Fruit fly (Drosophila melanogaster) whole organism, embryonic: ENCODE data around the gene wisp.

Experiments
- Antp ChIP-seq: fragments of 200-800 bp; sonication (Bioruptor generic); optimal IDR thresholded peaks from 3 replicates; lab custom pipeline; 2016; ENCODE audit warnings: missing biosample characterization, missing genetic modification characterization
- CG13287 ChIP-seq: fragments of 200-800 bp; sonication (Bioruptor generic); IDR thresholded peaks from 2 replicates; pipeline ENCODE4 v1.3.6; 2022; ENCODE audit warnings: missing biosample characterization, missing genetic modification characterization; ENCODE audit not compliant: partially characterized antibody
- CG16815 ChIP-seq: fragments of 200-800 bp; sonication (Bioruptor generic); optimal IDR thresholded peaks from 3 replicates; lab custom pipeline; 2017; ENCODE audit warnings: missing biosample characterization, mild to moderate bottlenecking, missing genetic modification characterization
- CG17328 ChIP-seq: fragments of 200-800 bp; sonication (Bioruptor generic); IDR thresholded peaks from 2 replicates; pipeline ENCODE4 v1.3.6; 2022; ENCODE audit warnings: missing biosample characterization, missing genetic modification characterization
- CG18011 ChIP-seq: fragments of 200-800 bp; sonication (Bioruptor generic); optimal IDR thresholded peaks from 2 replicates; lab custom pipeline; 2017; ENCODE audit warnings: missing biosample characterization, missing genetic modification characterization, mild to moderate bottlenecking, moderate library complexity, missing genotype
- CG18476 ChIP-seq: fragments of 200-800 bp; sonication (Bioruptor generic); optimal IDR thresholded peaks from 2 replicates; lab custom pipeline; 2016; ENCODE audit warnings: missing biosample characterization, mild to moderate bottlenecking, missing genetic modification characterization
- CG2202 ChIP-seq: fragments of 200-800 bp; sonication (Bioruptor generic); optimal IDR thresholded peaks from 2 replicates; lab custom pipeline; 2018; ENCODE audit warnings: missing biosample characterization, mild to moderate bottlenecking, missing genetic modification characterization
- CG31388 ChIP-seq: fragments of 200-800 bp; sonication (Bioruptor generic); optimal IDR thresholded peaks from 2 replicates; lab custom pipeline; 2016; ENCODE audit warnings: missing biosample characterization, missing genetic modification characterization
- CG32772 ChIP-seq: fragments of 200-800 bp; sonication (Bioruptor generic); IDR thresholded peaks from 2 replicates; pipeline ENCODE4 v1.3.6; 2022; ENCODE audit warnings: missing biosample characterization, missing genetic modification characterization
- CG3407 ChIP-seq: fragments of 200-800 bp; sonication (Bioruptor generic); optimal IDR thresholded peaks from 2 replicates; lab custom pipeline; 2018; ENCODE audit warnings: missing biosample characterization, mild to moderate bottlenecking, missing genetic modification characterization
- CG5953 ChIP-seq: fragments of 200-800 bp; sonication (Bioruptor generic); IDR thresholded peaks from 2 replicates; pipeline ENCODE4 v1.3.6; 2022; ENCODE audit warnings: missing biosample characterization, missing genetic modification characterization
- CG6272 ChIP-seq: fragments of 200-800 bp; sonication (Bioruptor generic); IDR thresholded peaks from 2 replicates; pipeline ENCODE4 v1.3.6; 2022; ENCODE audit warnings: missing biosample characterization, missing genetic modification characterization
- CG6689 ChIP-seq: fragments of 200-800 bp; sonication (Bioruptor generic); IDR thresholded peaks from 2 replicates; pipeline ENCODE4 v1.3.6; 2022; ENCODE audit warnings: missing biosample characterization, missing genetic modification characterization
- CG7357 ChIP-seq: fragments of 200-800 bp; sonication (Bioruptor generic); IDR thresholded peaks from 3 replicates; pipeline ENCODE4 v1.3.6; 2022; ENCODE audit warnings: missing biosample characterization, missing genetic modification characterization
- CG9727 ChIP-seq: fragments of 200-800 bp; sonication (Bioruptor generic); optimal IDR thresholded peaks from 3 replicates; lab custom pipeline; 2017; ENCODE audit warnings: missing biosample characterization, mild to moderate bottlenecking, missing genetic modification characterization
- Chrac-16 ChIP-seq: fragments of 200-800 bp; sonication (Bioruptor generic); optimal IDR thresholded peaks from 3 replicates; lab custom pipeline; 2016; ENCODE audit warnings: missing biosample characterization, missing genetic modification characterization
- D ChIP-seq, 2 experiments: fragments of 200-800 bp in 1 of 2; fragments of >200 bp in 1 of 2; sonication (Bioruptor generic) in 1 of 2; optimal IDR thresholded peaks; 2 replicates in 1 of 2; 3 replicates in 1 of 2; lab custom pipeline; 2017; ENCODE audit warnings: mild to moderate bottlenecking in 1 of 2, missing biosample characterization in 1 of 2, missing genetic modification characterization in 1 of 2, missing genetic modification reagents in 1 of 2
- Hmr ChIP-seq: fragments of 200-800 bp; sonication (Bioruptor generic); optimal IDR thresholded peaks from 3 replicates; lab custom pipeline; 2017; ENCODE audit warnings: mild to moderate bottlenecking, missing biosample characterization, missing genetic modification reagents, missing genetic modification characterization
- Jarid2 ChIP-seq: fragments of 200-800 bp; sonication (Bioruptor generic); optimal IDR thresholded peaks from 3 replicates; lab custom pipeline; 2017; ENCODE audit warnings: mild to moderate bottlenecking, missing biosample characterization, missing genetic modification reagents, missing genetic modification characterization
- Meics ChIP-seq: fragments of 200-800 bp; sonication (Bioruptor generic); optimal IDR thresholded peaks from 2 replicates; lab custom pipeline; 2017; ENCODE audit warnings: missing biosample characterization, mild to moderate bottlenecking, missing genetic modification characterization
- Myb ChIP-seq: fragments of 200-800 bp; sonication (Bioruptor generic); optimal IDR thresholded peaks from 2 replicates; lab custom pipeline; 2016; ENCODE audit warnings: missing biosample characterization, missing genetic modification characterization
- Poxn ChIP-seq: fragments of 200-800 bp; sonication (Bioruptor generic); IDR thresholded peaks from 2 replicates; pipeline ENCODE4 v1.3.6; 2022; ENCODE audit warnings: missing biosample characterization, missing genetic modification characterization
- Six4 ChIP-seq: fragments of 200-800 bp; sonication (Bioruptor generic); optimal IDR thresholded peaks from 2 replicates; lab custom pipeline; 2016; ENCODE audit warnings: missing biosample characterization, missing genetic modification characterization
- Ssrp ChIP-seq: fragments of 200-800 bp; sonication (Bioruptor generic); optimal IDR thresholded peaks from 2 replicates; lab custom pipeline; 2018; ENCODE audit warnings: missing biosample characterization, mild to moderate bottlenecking, missing genetic modification characterization, moderate library complexity
- Usf ChIP-seq: fragments of 200-800 bp; sonication (Bioruptor generic); optimal IDR thresholded peaks from 2 replicates; lab custom pipeline; 2017; ENCODE audit warnings: missing genotype, missing biosample characterization, missing genetic modification characterization
- aop ChIP-seq: fragments of 200-800 bp; sonication (Bioruptor generic); IDR thresholded peaks from 2 replicates; pipeline ENCODE4 v1.3.6; 2022; ENCODE audit warnings: missing biosample characterization, missing genetic modification characterization
- ara ChIP-seq: fragments of 200-800 bp; sonication (Bioruptor generic); IDR thresholded peaks from 2 replicates; pipeline ENCODE4 v1.3.6; 2022; ENCODE audit warnings: missing biosample characterization, missing genetic modification characterization
- ash1 ChIP-seq: fragments of 200-800 bp; sonication (Bioruptor generic); optimal IDR thresholded peaks from 2 replicates; lab custom pipeline; 2018; ENCODE audit warnings: missing biosample characterization, mild to moderate bottlenecking, missing genetic modification characterization
- cato ChIP-seq: fragments of 200-800 bp; sonication (Bioruptor generic); optimal IDR thresholded peaks from 2 replicates; lab custom pipeline; 2016; ENCODE audit warnings: missing biosample characterization, missing genetic modification characterization, borderline replicate concordance
- chif ChIP-seq, 2 experiments: fragments of 200-800 bp; sonication (Bioruptor generic); optimal IDR thresholded peaks; 3 replicates each; lab custom pipeline; 2016; ENCODE audit warnings: missing biosample characterization in 2 of 2, missing genetic modification characterization in 2 of 2
- ci ChIP-seq: fragments of 200-800 bp; sonication (Bioruptor generic); IDR thresholded peaks from 3 replicates; pipeline ENCODE4 v1.3.6; 2022; ENCODE audit warnings: missing biosample characterization, missing genetic modification characterization
- corto ChIP-seq: fragments of 200-800 bp; sonication (Bioruptor generic); optimal IDR thresholded peaks from 2 replicates; lab custom pipeline; 2016; ENCODE audit warnings: missing biosample characterization, mild to moderate bottlenecking, missing genetic modification characterization, moderate library complexity
- crc ChIP-seq: fragments of 200-800 bp; sonication (Bioruptor generic); optimal IDR thresholded peaks from 2 replicates; lab custom pipeline; 2016; ENCODE audit warnings: missing biosample characterization, missing genetic modification characterization
- dati ChIP-seq: fragments of 200-800 bp; sonication (Bioruptor generic); IDR thresholded peaks from 2 replicates; pipeline ENCODE4 v1.3.6; 2022; ENCODE audit warnings: missing biosample characterization, missing genetic modification characterization
- eyg ChIP-seq: fragments of 200-800 bp; sonication (Bioruptor generic); optimal IDR thresholded peaks from 3 replicates; lab custom pipeline; 2016; ENCODE audit warnings: missing biosample characterization, missing genetic modification characterization
- hth ChIP-seq: fragments of >200 bp; optimal IDR thresholded peaks from 2 replicates; lab custom pipeline; 2017; ENCODE audit warnings: inconsistent platforms
- kni ChIP-seq: fragments of 200-800 bp; sonication (Bioruptor generic); optimal IDR thresholded peaks from 3 replicates; lab custom pipeline; 2017; ENCODE audit warnings: mild to moderate bottlenecking, missing biosample characterization, missing genetic modification reagents, missing genetic modification characterization
- knrl ChIP-seq: fragments of 200-800 bp; sonication (Bioruptor generic); IDR thresholded peaks from 3 replicates; pipeline ENCODE4 v1.3.6; 2022; ENCODE audit warnings: missing biosample characterization, missing genetic modification characterization; ENCODE audit not compliant: partially characterized antibody
- lola ChIP-seq, 3 experiments: fragments of >200 bp in 2 of 3; fragments of 200-800 bp in 1 of 3; sonication (Bioruptor generic) in 1 of 3; optimal IDR thresholded peaks; 2 replicates each; lab custom pipeline; 2017 to 2019; ENCODE audit warnings: missing biosample characterization in 3 of 3, missing genetic modification characterization in 3 of 3, mild to moderate bottlenecking in 1 of 3, moderate library complexity in 1 of 3
- lov ChIP-seq, 2 experiments: fragments of 200-800 bp in 1 of 2; fragments of >200 bp in 1 of 2; sonication (Bioruptor generic) in 1 of 2; IDR thresholded peaks in 1 of 2; optimal IDR thresholded peaks in 1 of 2; 2 replicates in 1 of 2; 3 replicates in 1 of 2; pipeline versions ENCODE4 v1.3.6 to Lab custom; 2017 to 2022; ENCODE audit warnings: missing biosample characterization in 1 of 2, missing genetic modification characterization in 1 of 2
- onecut ChIP-seq: fragments of 200-800 bp; sonication (Bioruptor generic); IDR thresholded peaks from 2 replicates; pipeline ENCODE4 v1.3.6; 2022; ENCODE audit warnings: missing biosample characterization, missing genetic modification characterization
- peb ChIP-seq: fragments of 200-800 bp; sonication (Bioruptor generic); IDR thresholded peaks from 2 replicates; pipeline ENCODE4 v1.3.6; 2022; ENCODE audit warnings: missing biosample characterization, missing genetic modification characterization
- prd ChIP-seq, 3 experiments: fragments of >200 bp in 2 of 3; fragments of 200-800 bp in 1 of 3; sonication (Bioruptor generic) in 1 of 3; optimal IDR thresholded peaks in 2 of 3; IDR thresholded peaks in 1 of 3; 2 replicates in 2 of 3; 3 replicates in 1 of 3; pipeline versions ENCODE4 v1.3.6 to Lab custom; 2017 to 2022; ENCODE audit warnings: missing biosample characterization in 1 of 3, missing genetic modification characterization in 1 of 3
- sc ChIP-seq, 3 experiments: fragments of >200 bp in 2 of 3; fragments of 200-800 bp in 1 of 3; sonication (Bioruptor generic) in 1 of 3; optimal IDR thresholded peaks; 2 replicates in 2 of 3; 3 replicates in 1 of 3; lab custom pipeline; 2017; ENCODE audit warnings: mild to moderate bottlenecking in 1 of 3, missing biosample characterization in 1 of 3, missing genetic modification characterization in 1 of 3, missing genetic modification reagents in 1 of 3
- scrt ChIP-seq: fragments of 200-800 bp; sonication (Bioruptor generic); optimal IDR thresholded peaks from 2 replicates; lab custom pipeline; 2018; ENCODE audit warnings: missing biosample characterization, mild to moderate bottlenecking, missing genetic modification characterization, moderate library complexity
- sens-2 ChIP-seq: fragments of 200-800 bp; sonication (Bioruptor generic); IDR thresholded peaks from 2 replicates; pipeline ENCODE4 v1.3.6; 2022; ENCODE audit warnings: missing biosample characterization, missing genetic modification characterization
- sisA ChIP-seq: fragments of 200-800 bp; sonication (Bioruptor generic); IDR thresholded peaks from 2 replicates; pipeline ENCODE4 v1.3.6; 2022; ENCODE audit warnings: missing biosample characterization, missing genetic modification characterization
- vvl ChIP-seq: fragments of 200-800 bp; sonication (Bioruptor generic); IDR thresholded peaks from 2 replicates; pipeline ENCODE4 v1.3.6; 2022; ENCODE audit warnings: missing biosample characterization, missing genetic modification characterization

wisp gene

dm6 chrX:11920959-11921358 lies 27.2 kb downstream of the wisp start (continued):
- TF ChIP-seq aop (GFP tag; lab: Robert Waterston, UW) (no peak), hth (lab: Kevin White, UChicago) (no peak), ara (GFP tag; lab: Robert Waterston, UW) (peak; percentile 74; the same call in 1 of the 2 replicates), corto (GFP tag; lab: Kevin White, UChicago) (peak; percentile 64), Poxn (GFP tag; lab: Robert Waterston, UW) (0 out of 2 replicates have a peak, but pooled peaks have one; percentile 44), lov (optimal IDR thresholded peaks at IDR 0.05; lab: Kevin White, UChicago) (no peak), lov (GFP tag; IDR thresholded peaks at IDR 0.05; lab: Robert Waterston, UW) (0 out of 3 replicates have a peak, but pooled peaks have one; percentile 20), Ssrp (tag; lab: Kevin White, UChicago) (peak; percentile 92), CG18011 (GFP tag; lab: Kevin White, UChicago) (peak; percentile 64), CG17328 (GFP tag; lab: Robert Waterston, UW) (peak; percentile 82), CG6689 (GFP tag; lab: Robert Waterston, UW) (peak; percentile 91), CG7357 (GFP tag; lab: Robert Waterston, UW) (peak; percentile 82), sisA (peak; percentile 81), dati (GFP tag; lab: Robert Waterston, UW) (0 out of 2 replicates have a peak, but pooled peaks have one; percentile 16), CG9727 (GFP tag; lab: Kevin White, UChicago) (peak; percentile 83), scrt (peak; percentile 87), Antp (peak; percentile 53), Jarid2 (GFP tag; lab: Kevin White, UChicago) (peak; percentile 58), Meics (GFP tag; lab: Kevin White, UChicago) (peak; percentile 88), chif (GFP tag; optimal IDR thresholded peaks at IDR 0.05; lab: Kevin White, UChicago) (peak; percentile 58 to 71), cato (peak; percentile 81), knrl (no peak), CG5953 (GFP tag; lab: Robert Waterston, UW) (peak; percentile 73; the same call in 1 of the 2 replicates), Chrac-16 (GFP tag; lab: Kevin White, UChicago) (peak; percentile 83), Usf (GFP tag; lab: Kevin White, UChicago) (peak; percentile 68), CG13287 (GFP tag; lab: Robert Waterston, UW) (no peak), ash1 (no peak), CG18476 (GFP tag; lab: Kevin White, UChicago) (peak; percentile 68), CG6272 (GFP tag; lab: Robert Waterston, UW) (peak; percentile 81), Six4 (GFP tag; lab: Kevin White, UChicago) (peak; percentile 81), lola (GFP tag; optimal IDR thresholded peaks at IDR 0.05; lab: Kevin White, UChicago) (peak in 1 of 3 experiments; percentile 93), Myb (GFP tag; lab: Kevin White, UChicago) (peak; percentile 32), crc (GFP tag; lab: Kevin White, UChicago) (peak; percentile 63), CG31388 (GFP tag; lab: Kevin White, UChicago) (peak; percentile 28), peb (peak; percentile 74), onecut (GFP tag; lab: Robert Waterston, UW) (peak; percentile 77), vvl (GFP tag; lab: Robert Waterston, UW) (peak; percentile 91), prd (optimal IDR thresholded peaks at IDR 0.05; lab: Kevin White, UChicago) (no peak), prd (GFP tag; IDR thresholded peaks at IDR 0.05; lab: Robert Waterston, UW) (peak; percentile 90), sc (optimal IDR thresholded peaks at IDR 0.05; lab: Kevin White, UChicago) (no peak), sc (GFP tag; optimal IDR thresholded peaks at IDR 0.05; lab: Kevin White, UChicago) (peak; percentile 80), sens-2 (GFP tag; lab: Robert Waterston, UW) (peak; percentile 68; the same call in 1 of the 2 replicates), D (optimal IDR thresholded peaks at IDR 0.05; lab: Kevin White, UChicago) (no peak), D (GFP tag; optimal IDR thresholded peaks at IDR 0.05; lab: Kevin White, UChicago) (peak; percentile 82), kni (peak; percentile 63), eyg (GFP tag; lab: Kevin White, UChicago) (peak; percentile 71), ci (peak; percentile 90), CG32772 (GFP tag; lab: Robert Waterston, UW) (peak; percentile 84), CG2202 (tag; lab: Kevin White, UChicago) (peak; percentile 69), CG3407 (peak; percentile 79), CG16815 (GFP tag; lab: Kevin White, UChicago) (peak; percentile 65), Hmr (GFP tag; lab: Kevin White, UChicago) (peak; percentile 87)
